Worm (Caenorhabditis elegans) whole organism, L1 larva: Measurements from ENCODE around the gene sqv-8.

ENCODE experiments used
- aha-1 ChIP-seq: fragments of 150-350 bp; optimal IDR thresholded peaks from 2 replicates; lab custom pipeline; 2014; ENCODE audit warnings: missing biosample characterization, missing genetic modification characterization
- blmp-1 ChIP-seq: fragments of 150-350 bp; optimal IDR thresholded peaks from 2 replicates; lab custom pipeline; 2014; ENCODE audit warnings: missing biosample characterization, missing genetic modification characterization
- ceh-8 ChIP-seq: fragments of 200-800 bp; sonication (Bioruptor generic); optimal IDR thresholded peaks from 2 replicates; lab custom pipeline; 2018; ENCODE audit warnings: mild to moderate bottlenecking, missing genetic modification characterization, moderate library complexity, missing compliant biosample characterization
- ceh-82 ChIP-seq, 3 experiments: fragments of 150-350 bp in 1 of 3; sonication (generic microtip) in 2 of 3; optimal IDR thresholded peaks; 2 replicates each; lab custom pipeline; 2014 to 2017; ENCODE audit warnings: missing biosample characterization in 3 of 3, missing genetic modification characterization in 3 of 3
- ceh-88 ChIP-seq: fragments of 200-800 bp; sonication (Bioruptor generic); IDR thresholded peaks from 2 replicates; pipeline ENCODE4 v1.3.6; 2022; ENCODE audit warnings: missing genetic modification characterization, missing compliant biosample characterization
- ceh-90 ChIP-seq: sonication (generic microtip); optimal IDR thresholded peaks from 2 replicates; lab custom pipeline; 2016; ENCODE audit warnings: missing genetic modification characterization, missing compliant biosample characterization
- ces-1 ChIP-seq: fragments of 150-350 bp; optimal IDR thresholded peaks from 2 replicates; lab custom pipeline; 2014; ENCODE audit warnings: missing biosample characterization, missing genetic modification reagents, missing genetic modification characterization
- dpl-1 ChIP-seq, 3 experiments: fragments of 150-350 bp in 2 of 3; sonication (generic microtip) in 1 of 3; optimal IDR thresholded peaks; 2 replicates each; lab custom pipeline; 2014 to 2017; ENCODE audit warnings: missing biosample characterization in 3 of 3, missing genetic modification characterization in 3 of 3, missing genetic modification reagents in 3 of 3
- dsc-1 ChIP-seq: sonication (generic microtip); optimal IDR thresholded peaks from 2 replicates; lab custom pipeline; 2016; ENCODE audit warnings: mild to moderate bottlenecking, missing genetic modification characterization, missing compliant biosample characterization
- efl-1 ChIP-seq, 4 experiments: fragments of 150-350 bp; optimal IDR thresholded peaks in 3 of 4; peaks in 1 of 4; 1 replicate in 1 of 4; 2 replicates in 3 of 4; lab custom pipeline; 2014; ENCODE audit warnings: missing biosample characterization in 2 of 4, missing genetic modification characterization in 2 of 4, missing genetic modification reagents in 2 of 4
- egl-13 ChIP-seq: sonication (generic microtip); optimal IDR thresholded peaks from 2 replicates; lab custom pipeline; 2016; ENCODE audit warnings: missing genotype, missing genetic modification reagents, missing genetic modification characterization, missing compliant biosample characterization
- elt-2 ChIP-seq: sonication (generic microtip); optimal IDR thresholded peaks from 2 replicates; lab custom pipeline; 2016; ENCODE audit warnings: missing genetic modification characterization, mild to moderate bottlenecking, inconsistent platforms, missing compliant biosample characterization, missing genetic modification reagents
- elt-3 ChIP-seq, 6 experiments: fragments of 150-350 bp in 1 of 6; sonication (generic microtip); optimal IDR thresholded peaks; 2 replicates each; lab custom pipeline; 2017 to 2018; ENCODE audit warnings: missing biosample characterization in 6 of 6, missing genetic modification characterization in 6 of 6, inconsistent platforms in 1 of 6
- fkh-10 ChIP-seq: sonication (generic microtip); optimal IDR thresholded peaks from 2 replicates; lab custom pipeline; 2017; ENCODE audit warnings: missing biosample characterization, missing genetic modification reagents, missing genetic modification characterization
- fkh-8 ChIP-seq: sonication (generic microtip); optimal IDR thresholded peaks from 2 replicates; lab custom pipeline; 2016; ENCODE audit warnings: mild to moderate bottlenecking, missing genetic modification characterization, missing compliant biosample characterization
- fos-1 ChIP-seq: fragments of 150-350 bp; optimal IDR thresholded peaks from 2 replicates; lab custom pipeline; 2014; ENCODE audit warnings: missing biosample characterization, missing genetic modification characterization
- hlh-4 ChIP-seq: sonication (generic microtip); optimal IDR thresholded peaks from 2 replicates; lab custom pipeline; 2016; ENCODE audit warnings: mild to moderate bottlenecking, missing genetic modification characterization, missing compliant biosample characterization
- isw-1 ChIP-seq: fragments of 200-800 bp; sonication (Bioruptor generic); IDR thresholded peaks from 2 replicates; pipeline ENCODE4 v1.3.6; 2022; ENCODE audit warnings: missing genetic modification characterization, missing compliant biosample characterization
- lin-14 ChIP-seq: fragments of 200-800 bp; sonication (Bioruptor generic); optimal IDR thresholded peaks from 2 replicates; lab custom pipeline; 2018; ENCODE audit warnings: mild to moderate bottlenecking, missing genetic modification characterization, moderate library complexity, missing compliant biosample characterization
- lin-15B ChIP-seq: fragments of 150-350 bp; sonication (generic microtip); optimal IDR thresholded peaks from 3 replicates; lab custom pipeline; 2014; ENCODE audit warnings: missing biosample characterization, missing genetic modification characterization
- lin-35 ChIP-seq, 2 experiments: fragments of 150-350 bp; optimal IDR thresholded peaks; 2 replicates each; lab custom pipeline; 2014; ENCODE audit warnings: missing biosample characterization in 2 of 2, missing genetic modification characterization in 2 of 2, missing genetic modification reagents in 2 of 2
- lin-39 ChIP-seq: fragments of 150-350 bp; optimal IDR thresholded peaks from 2 replicates; lab custom pipeline; 2014; ENCODE audit warnings: missing biosample characterization, missing genetic modification reagents, missing genetic modification characterization
- lsy-2 ChIP-seq, 2 experiments: fragments of 150-350 bp; optimal IDR thresholded peaks; 2 replicates each; lab custom pipeline; 2014; ENCODE audit warnings: missing biosample characterization in 2 of 2, missing genetic modification characterization in 2 of 2
- nhr-20 ChIP-seq: sonication (generic microtip); optimal IDR thresholded peaks from 2 replicates; lab custom pipeline; 2016; ENCODE audit warnings: mild to moderate bottlenecking, missing genetic modification characterization, missing compliant biosample characterization
- nhr-28 ChIP-seq: fragments of 150-350 bp; optimal IDR thresholded peaks from 2 replicates; lab custom pipeline; 2014; ENCODE audit warnings: missing biosample characterization, missing genetic modification characterization
- nhr-71 ChIP-seq: sonication (generic microtip); optimal IDR thresholded peaks from 2 replicates; lab custom pipeline; 2016; ENCODE audit warnings: mild to moderate bottlenecking, missing genetic modification characterization, moderate library complexity, missing compliant biosample characterization
- nhr-76 ChIP-seq: sonication (generic microtip); optimal IDR thresholded peaks from 2 replicates; lab custom pipeline; 2017; ENCODE audit warnings: missing biosample characterization, missing genetic modification characterization
- nhr-85 ChIP-seq: sonication (generic microtip); peaks from one replicate; lab custom pipeline; 2016; ENCODE audit warnings: missing genetic modification characterization, inconsistent platforms, missing compliant biosample characterization
- pag-3 ChIP-seq: sonication (generic microtip); optimal IDR thresholded peaks from 2 replicates; lab custom pipeline; 2017; ENCODE audit warnings: missing genetic modification characterization, mild to moderate bottlenecking, missing compliant biosample characterization, antibody characterized with exemption, borderline replicate concordance; ENCODE audit not compliant: insufficient read depth
- pax-3 ChIP-seq: fragments of 200-800 bp; sonication (Bioruptor generic); optimal IDR thresholded peaks from 2 replicates; lab custom pipeline; 2018; ENCODE audit warnings: mild to moderate bottlenecking, missing genetic modification characterization, moderate library complexity, missing compliant biosample characterization
- rnt-1 ChIP-seq: sonication (generic microtip); optimal IDR thresholded peaks from 2 replicates; lab custom pipeline; 2016; ENCODE audit warnings: mild to moderate bottlenecking, missing genetic modification characterization, moderate library complexity, missing compliant biosample characterization
- skn-1 ChIP-seq: fragments of 150-350 bp; optimal IDR thresholded peaks from 2 replicates; lab custom pipeline; 2014; ENCODE audit warnings: missing biosample characterization, missing genetic modification characterization
- sox-4 ChIP-seq: sonication (generic microtip); optimal IDR thresholded peaks from 2 replicates; lab custom pipeline; 2016; ENCODE audit warnings: missing genetic modification characterization, missing compliant biosample characterization
- sptf-1 ChIP-seq: fragments of 150-350 bp; optimal IDR thresholded peaks from 2 replicates; lab custom pipeline; 2014; ENCODE audit warnings: missing biosample characterization, missing genetic modification characterization
- unc-130 ChIP-seq: fragments of 150-350 bp; optimal IDR thresholded peaks from 2 replicates; lab custom pipeline; 2017; ENCODE audit warnings: missing biosample characterization, missing genetic modification characterization, inconsistent platforms
- unc-30 ChIP-seq: sonication (generic microtip); optimal IDR thresholded peaks from 2 replicates; lab custom pipeline; 2017; ENCODE audit warnings: missing biosample characterization, missing genetic modification characterization
- unc-86 ChIP-seq: sonication (generic microtip); optimal IDR thresholded peaks from 2 replicates; lab custom pipeline; 2016; ENCODE audit warnings: missing genetic modification characterization, missing compliant biosample characterization
- unc-98 ChIP-seq: fragments of 200-800 bp; sonication (Bioruptor generic); IDR thresholded peaks from 2 replicates; pipeline ENCODE4 v1.3.6; 2022; ENCODE audit warnings: missing genetic modification characterization, missing compliant biosample characterization
- zag-1 ChIP-seq: fragments of 150-350 bp; optimal IDR thresholded peaks from 2 replicates; lab custom pipeline; 2014; ENCODE audit warnings: missing biosample characterization, missing genetic modification characterization

The sqv-8 gene

ce11 chrII:9662797-9663196 lies 16.0 kb downstream of the sqv-8 start, which contains the start of gene cyp-13A10:
cyp-13A10 (minus strand) TSS chrII:9662884.
- TF ChIP-seq elt-3 (tag; optimal IDR thresholded peaks at IDR 0.05; lab: Kevin White, UChicago) (peak in 1 of 6 experiments; percentile 38), blmp-1 (tag; lab: Kevin White, UChicago) (peak; percentile 26), nhr-85 (tag; lab: Kevin White, UChicago) (peak; percentile 66), fkh-10 (GFP tag; lab: Kevin White, UChicago) (no peak), lin-14 (GFP tag; lab: Kevin White, UChicago) (peak; percentile 10), nhr-20 (peak; percentile 47), nhr-71 (peak; percentile 18), unc-98 (GFP tag; lab: Robert Waterston, UW) (no peak)

ce11 chrII:9665577-9665976 lies 18.8 kb downstream of the sqv-8 start, which contains the start of gene ZK1320.5:
ZK1320.5 (minus strand) TSS chrII:9665677.
- TF ChIP-seq nhr-71 (peak; percentile 22), lin-14 (GFP tag; lab: Kevin White, UChicago) (peak; percentile 15), rnt-1 (tag; lab: Kevin White, UChicago) (no peak), fkh-8 (tag; lab: Kevin White, UChicago) (peak; percentile 38), elt-2 (tag; lab: Kevin White, UChicago) (no peak)

ce11 chrII:9667382-9667781 lies 20.6 kb downstream of the sqv-8 start, which contains the start of gene ZK1320.11:
ZK1320.11 (plus strand) TSS chrII:9667624.
- TF ChIP-seq fos-1 = no peak
- TF ChIP-seq ceh-88 (GFP tag; lab: Robert Waterston, UW) = no peak
- TF ChIP-seq zag-1 = no peak
- peak; percentile 21 to 27 for TF ChIP-seq efl-1 (optimal IDR thresholded peaks at IDR 0.05; lab: Kevin White, UChicago)
- no peak for TF ChIP-seq efl-1 (GFP tag; optimal IDR thresholded peaks at IDR 0.05 in 1 of 2; lab: Kevin White, UChicago)
- no peak for TF ChIP-seq dsc-1 (tag; lab: Kevin White, UChicago)
- peak; percentile 25 for TF ChIP-seq nhr-71
- peak in 1 of 3 experiments; percentile 9 for TF ChIP-seq ceh-82 (tag; optimal IDR thresholded peaks at IDR 0.05; lab: Kevin White, UChicago)
- TF ChIP-seq skn-1 (tag; lab: Kevin White, UChicago) = no peak
- no peak for TF ChIP-seq nhr-28
- no peak for TF ChIP-seq lin-35 (GFP tag; optimal IDR thresholded peaks at IDR 0.05; lab: Kevin White, UChicago)
- TF ChIP-seq pag-3 = no peak
- TF ChIP-seq unc-86 (tag; lab: Kevin White, UChicago) = no peak
- TF ChIP-seq lin-14 (GFP tag; lab: Kevin White, UChicago) = peak; percentile 5
- no peak for TF ChIP-seq fkh-10 (GFP tag; lab: Kevin White, UChicago)
- no peak for TF ChIP-seq ceh-90
- no peak for TF ChIP-seq unc-98 (GFP tag; lab: Robert Waterston, UW)
- TF ChIP-seq lsy-2 (tag; optimal IDR thresholded peaks at IDR 0.05; lab: Kevin White, UChicago) = peak in 1 of 2 experiments; percentile 58
- no peak for TF ChIP-seq sptf-1 (tag; lab: Kevin White, UChicago)
- TF ChIP-seq aha-1 (tag; lab: Kevin White, UChicago) = no peak
- TF ChIP-seq isw-1 (GFP tag; lab: Robert Waterston, UW) = no peak
- no peak for TF ChIP-seq lin-15B (tag; lab: Kevin White, UChicago)
- TF ChIP-seq ceh-8 = no peak
- TF ChIP-seq ces-1 (GFP tag; lab: Kevin White, UChicago) = no peak
- TF ChIP-seq pax-3 = no peak
- no peak for TF ChIP-seq unc-130 (tag; lab: Kevin White, UChicago)
- TF ChIP-seq unc-30 = no peak
- peak; percentile 22 for TF ChIP-seq hlh-4 (tag; lab: Kevin White, UChicago)
- TF ChIP-seq lin-39 = no peak
- TF ChIP-seq nhr-76 (tag; lab: Kevin White, UChicago) = no peak
- TF ChIP-seq dpl-1 (GFP tag; optimal IDR thresholded peaks at IDR 0.05; lab: Kevin White, UChicago) = no peak
- no peak for TF ChIP-seq sox-4 (tag; lab: Kevin White, UChicago)
- TF ChIP-seq egl-13 (tag; lab: Kevin White, UChicago) = no peak
